Worm (Caenorhabditis elegans) whole organism, early embryonic: Measurements from ENCODE around the gene ran-2.

Source experiments
- B0310.2 ChIP-seq: sonication (generic microtip); optimal IDR thresholded peaks from 2 replicates; lab custom pipeline; 2016; ENCODE audit warnings: mild to moderate bottlenecking, missing genetic modification characterization, missing compliant biosample characterization
- F13C5.2 ChIP-seq: sonication (generic microtip); optimal IDR thresholded peaks from 2 replicates; lab custom pipeline; 2017; ENCODE audit warnings: mild to moderate bottlenecking, missing genetic modification characterization, inconsistent platforms, missing compliant biosample characterization
- aly-1 ChIP-seq: sonication (generic microtip); optimal IDR thresholded peaks from 2 replicates; lab custom pipeline; 2016; ENCODE audit warnings: missing genetic modification characterization, missing compliant biosample characterization
- ama-1 ChIP-seq: fragments of 150-350 bp; optimal IDR thresholded peaks from 2 replicates; lab custom pipeline; 2014
- ceh-13 ChIP-seq: fragments of 200-800 bp; sonication (Bioruptor generic); optimal IDR thresholded peaks from 2 replicates; lab custom pipeline; 2018; ENCODE audit warnings: mild to moderate bottlenecking, missing genetic modification characterization, missing compliant biosample characterization
- ceh-36 ChIP-seq: sonication (generic microtip); optimal IDR thresholded peaks from 2 replicates; lab custom pipeline; 2016; ENCODE audit warnings: missing genetic modification characterization, inconsistent platforms, missing compliant biosample characterization
- ets-7 ChIP-seq: sonication (generic microtip); optimal IDR thresholded peaks from 2 replicates; lab custom pipeline; 2016; ENCODE audit warnings: missing genotype, missing genetic modification characterization, missing compliant biosample characterization
- flt-1 ChIP-seq: fragments of 200-800 bp; sonication (Bioruptor generic); IDR thresholded peaks from 2 replicates; pipeline ENCODE4 v1.3.6; 2022; ENCODE audit warnings: missing genetic modification characterization, missing compliant biosample characterization
- hmbx-1 ChIP-seq: sonication (generic microtip); optimal IDR thresholded peaks from 2 replicates; lab custom pipeline; 2016; ENCODE audit warnings: mild to moderate bottlenecking, missing genetic modification characterization, missing compliant biosample characterization
- hmg-4 ChIP-seq: fragments of 200-800 bp; sonication (Bioruptor generic); optimal IDR thresholded peaks from 2 replicates; lab custom pipeline; 2018; ENCODE audit warnings: mild to moderate bottlenecking, missing genetic modification characterization, missing compliant biosample characterization
- hnd-1 ChIP-seq: sonication (generic microtip); optimal IDR thresholded peaks from 2 replicates; lab custom pipeline; 2016; ENCODE audit warnings: missing genetic modification characterization, missing compliant biosample characterization
- pes-1 ChIP-seq: fragments of 200-800 bp; sonication (Bioruptor generic); IDR thresholded peaks from 2 replicates; pipeline ENCODE4 v1.3.6; 2022; ENCODE audit warnings: missing genetic modification reagents, missing genetic modification characterization, missing compliant biosample characterization
- scrt-1 ChIP-seq: fragments of 200-800 bp; sonication (Bioruptor generic); IDR thresholded peaks from 2 replicates; pipeline ENCODE4 v1.3.6; 2022; ENCODE audit warnings: missing genetic modification characterization, missing compliant biosample characterization
- sea-1 ChIP-seq: fragments of 200-800 bp; sonication (Bioruptor generic); conservative IDR thresholded peaks from 2 replicates; pipeline ENCODE4 v1.3.6; 2022; ENCODE audit warnings: missing genetic modification characterization, missing compliant biosample characterization
- tbx-11 ChIP-seq: fragments of 200-800 bp; sonication (Bioruptor generic); IDR thresholded peaks from 2 replicates; pipeline ENCODE4 v1.3.6; 2022; ENCODE audit warnings: missing genetic modification characterization, missing compliant biosample characterization
- tbx-37 ChIP-seq: fragments of 200-800 bp; sonication (Bioruptor generic); conservative IDR thresholded peaks from 2 replicates; pipeline ENCODE4 v1.3.6; 2022; ENCODE audit warnings: missing genetic modification reagents, missing genetic modification characterization, missing compliant biosample characterization
- tra-4 ChIP-seq: sonication (generic microtip); optimal IDR thresholded peaks from 2 replicates; lab custom pipeline; 2017; ENCODE audit warnings: missing genetic modification characterization, missing compliant biosample characterization

The ran-2 gene

DNA sequence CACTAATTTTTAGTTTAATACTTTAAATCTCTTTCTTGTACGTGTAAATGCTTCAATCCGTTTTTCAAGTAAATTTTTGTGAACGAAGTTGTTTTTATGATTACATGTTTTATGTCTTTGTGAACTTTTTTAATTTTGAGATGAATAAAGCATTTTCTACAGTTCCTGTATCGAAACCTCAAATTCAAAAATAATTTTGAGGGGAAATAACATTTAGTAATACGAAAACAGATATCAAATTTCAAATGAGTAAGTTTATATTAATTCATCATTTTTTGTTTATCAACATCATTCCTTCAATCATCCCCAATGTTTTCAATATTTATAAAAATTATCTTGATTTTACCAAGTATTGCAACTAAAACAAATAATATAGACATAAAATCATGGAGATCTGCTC lies 4.2 kb downstream of the ran-2 start, which contains the start of gene C29E4.10:
Gene C29E4.10 (plus strand): TSS at position 301 of the 400 bp plus-strand sequence.
- TF ChIP-seq ceh-13 (GFP tag; lab: Kevin White, UChicago): no peak
- TF ChIP-seq pes-1 (GFP tag; lab: Robert Waterston, UW): no peak

DNA sequence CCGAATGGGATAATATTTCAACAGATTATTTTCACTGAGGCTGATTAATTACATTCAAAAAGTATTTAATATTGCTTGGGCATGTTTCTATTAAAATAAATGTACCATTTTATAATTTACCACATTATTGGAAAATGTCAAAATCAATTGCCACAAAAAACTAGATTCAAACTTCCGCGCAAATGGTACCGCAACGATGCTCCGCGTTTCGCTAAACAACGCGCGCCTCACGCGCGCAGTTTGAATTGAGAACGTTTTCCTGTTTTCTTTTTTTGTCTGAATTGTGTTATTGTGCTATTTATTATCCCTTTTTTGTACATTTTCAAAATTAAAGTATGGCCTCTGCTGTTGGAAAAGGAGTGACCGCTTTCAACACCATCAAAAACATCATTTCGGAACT lies 7.5 kb downstream of the ran-2 start, which contains the start of gene C29E4.12:
Gene C29E4.12 (plus strand): TSS at position 333 of the 400 bp plus-strand sequence.
- TF ChIP-seq F13C5.2 (tag; lab: Kevin White, UChicago): no peak
- TF ChIP-seq tbx-37 (GFP tag; lab: Robert Waterston, UW): no peak; the same call in 1 of the 2 replicates
- TF ChIP-seq ceh-13 (GFP tag; lab: Kevin White, UChicago): no peak
- TF ChIP-seq hmbx-1 (tag; lab: Kevin White, UChicago): no peak
- TF ChIP-seq ceh-36: no peak
- no peak for TF ChIP-seq flt-1
- no peak for TF ChIP-seq scrt-1 (GFP tag; lab: Robert Waterston, UW)
- no peak for TF ChIP-seq tbx-11
- no peak for TF ChIP-seq hnd-1 (tag; lab: Kevin White, UChicago)
- no peak for TF ChIP-seq B0310.2 (tag; lab: Kevin White, UChicago)
- TF ChIP-seq ama-1: no peak
- no peak for TF ChIP-seq hmg-4
- TF ChIP-seq pes-1 (GFP tag; lab: Robert Waterston, UW): no peak

ce11 chrIII:7941417-7941816 lies 8.1 kb downstream of the ran-2 start, which contains the start of gene kle-2:
Gene kle-2 (plus strand): TSS chrIII:7941717.
- TF ChIP-seq hnd-1 (tag; lab: Kevin White, UChicago): no peak
- TF ChIP-seq scrt-1 (GFP tag; lab: Robert Waterston, UW): no peak
- TF ChIP-seq hmg-4: no peak
- no peak for TF ChIP-seq ceh-36
- TF ChIP-seq hmbx-1 (tag; lab: Kevin White, UChicago): no peak
- TF ChIP-seq flt-1: no peak
- no peak for TF ChIP-seq tbx-37 (GFP tag; lab: Robert Waterston, UW)
- no peak for TF ChIP-seq aly-1 (tag; lab: Kevin White, UChicago)
- TF ChIP-seq sea-1 (GFP tag; lab: Robert Waterston, UW): no peak
- TF ChIP-seq tbx-11: no peak
- TF ChIP-seq ama-1: no peak
- no peak for TF ChIP-seq pes-1 (GFP tag; lab: Robert Waterston, UW)
- TF ChIP-seq tra-4 (tag; lab: Kevin White, UChicago): no peak
- TF ChIP-seq B0310.2 (tag; lab: Kevin White, UChicago): no peak
- TF ChIP-seq ets-7 (tag; lab: Kevin White, UChicago): no peak

DNA sequence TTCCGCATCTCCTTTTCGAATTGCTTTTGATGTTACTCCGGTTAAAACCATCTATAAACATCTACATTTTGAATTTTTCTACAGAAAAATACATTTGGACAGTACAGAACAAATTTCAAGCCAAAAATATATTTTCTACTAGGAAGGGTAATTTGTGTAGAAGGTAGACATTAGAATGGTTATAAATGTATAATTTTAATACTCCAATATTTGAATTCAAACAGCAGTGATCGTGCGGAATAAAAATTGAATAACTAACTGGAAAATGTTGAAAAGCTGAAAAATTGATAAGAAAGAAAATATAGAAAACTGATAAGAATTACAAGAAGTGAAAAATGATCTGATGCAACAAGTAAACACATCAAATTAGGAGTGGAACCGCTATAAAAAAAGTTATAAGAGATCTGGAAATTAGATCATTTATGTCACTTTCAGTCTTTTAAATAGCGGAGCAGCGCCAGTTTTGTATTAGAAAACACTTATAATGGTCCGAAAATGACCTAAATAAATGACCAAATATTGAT lies 13.7 kb downstream of the ran-2 start, which contains the start of gene gsto-1:
Gene gsto-1 (minus strand): TSS at position 51 of the 524 bp plus-strand sequence.
- TF ChIP-seq F13C5.2 (tag; lab: Kevin White, UChicago) (no peak), pes-1 (GFP tag; lab: Robert Waterston, UW) (no peak), ets-7 (tag; lab: Kevin White, UChicago) (no peak), hnd-1 (tag; lab: Kevin White, UChicago) (no peak), tbx-11 (no peak), flt-1 (no peak), scrt-1 (GFP tag; lab: Robert Waterston, UW) (no peak), ceh-13 (GFP tag; lab: Kevin White, UChicago) (no peak), B0310.2 (tag; lab: Kevin White, UChicago) (no peak), tbx-37 (GFP tag; lab: Robert Waterston, UW) (no peak), ama-1 (no peak), hmg-4 (no peak), tra-4 (tag; lab: Kevin White, UChicago) (no peak)

- TF ChIP-seq ceh-36: no peak
- TF ChIP-seq F13C5.2 (tag; lab: Kevin White, UChicago): no peak
- TF ChIP-seq hmg-4: no peak
- TF ChIP-seq scrt-1 (GFP tag; lab: Robert Waterston, UW): no peak
Measured at ce11 chrIII:7947677-7948076, 14.3 kb downstream of the ran-2 start.

ce11 chrIII:7948802-7949201 lies 15.5 kb downstream of the ran-2 start, which contains the start of gene col-90:
Gene col-90 (plus strand): TSS chrIII:7948838.
- TF ChIP-seq ama-1: no peak
- no peak for TF ChIP-seq hmg-4
- TF ChIP-seq tra-4 (tag; lab: Kevin White, UChicago): no peak
- no peak for TF ChIP-seq B0310.2 (tag; lab: Kevin White, UChicago)
- no peak for TF ChIP-seq aly-1 (tag; lab: Kevin White, UChicago)
- no peak for TF ChIP-seq ceh-13 (GFP tag; lab: Kevin White, UChicago)
- TF ChIP-seq tbx-37 (GFP tag; lab: Robert Waterston, UW): no peak
- no peak for TF ChIP-seq hnd-1 (tag; lab: Kevin White, UChicago)
- no peak for TF ChIP-seq ceh-36
- no peak for TF ChIP-seq hmbx-1 (tag; lab: Kevin White, UChicago)
- TF ChIP-seq flt-1: no peak
- TF ChIP-seq ets-7 (tag; lab: Kevin White, UChicago): no peak

DNA sequence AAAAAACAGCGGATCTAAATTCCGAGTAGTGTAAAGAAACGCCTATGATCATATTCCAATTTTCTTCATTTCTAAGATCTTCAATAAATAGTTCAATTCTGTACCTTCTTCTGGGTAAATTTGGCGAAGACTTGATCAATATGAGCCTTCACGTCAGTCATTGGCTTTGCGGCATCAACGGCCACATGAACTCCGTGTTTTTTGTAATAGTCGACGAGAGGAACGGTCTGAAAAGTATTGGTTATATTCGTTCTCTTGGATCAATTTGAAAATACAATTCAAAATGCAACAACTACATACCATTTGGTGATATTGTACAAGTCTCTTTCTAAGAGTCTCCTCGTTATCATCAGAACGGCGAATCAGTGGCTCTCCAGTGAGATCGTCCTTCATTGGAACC lies 17.1 kb downstream of the ran-2 start:
- no peak for TF ChIP-seq hmg-4
- no peak for TF ChIP-seq aly-1 (tag; lab: Kevin White, UChicago)

ce11 chrIII:7952077-7952765 lies 18.9 kb downstream of the ran-2 start, which contains the start of gene C29E4.15:
Gene C29E4.15 (plus strand): TSS chrIII:7952623.
- no peak for TF ChIP-seq B0310.2 (tag; lab: Kevin White, UChicago)
- no peak for TF ChIP-seq scrt-1 (GFP tag; lab: Robert Waterston, UW)
